Fruit fly (Drosophila melanogaster): Measurements from ENCODE around the gene Adgf-A.

Adgf-A gene

dm6 chr3L:17802107-17802506 lies 38.1 kb upstream of the Adgf-A start, which contains the start of gene NUCB1 (continued):
- TF ChIP-seq gfzf (GFP tag; optimal IDR thresholded peaks at IDR 0.05) (peak; percentile 97), Xrp1 (GFP tag; IDR thresholded peaks at IDR 0.05) (no peak), Abd-B (GFP tag; optimal IDR thresholded peaks at IDR 0.05) (peak; percentile 62), H15 (GFP tag; IDR thresholded peaks at IDR 0.05) (no peak), caup (GFP tag; optimal IDR thresholded peaks at IDR 0.05; ENCODE audit: severe bottlenecking) (no peak), kah (GFP tag; optimal IDR thresholded peaks at IDR 0.05) (no peak), CG32767 (GFP tag; IDR thresholded peaks at IDR 0.05) (no peak), gro (GFP tag; optimal IDR thresholded peaks at IDR 0.05) (peak; percentile 71), CrebB (tag; optimal IDR thresholded peaks at IDR 0.05) (peak; percentile 12), Antp (GFP tag; optimal IDR thresholded peaks at IDR 0.05) (peak; percentile 5), NC2β (GFP tag; optimal IDR thresholded peaks at IDR 0.05) (peak; percentile 40), Fer2 (tag; optimal IDR thresholded peaks at IDR 0.05) (no peak), oc (tag; optimal IDR thresholded peaks at IDR 0.05) (no peak), CG14965 (GFP tag; optimal IDR thresholded peaks at IDR 0.05; ENCODE audit: borderline replicate concordance) (no peak), ase (GFP tag; IDR thresholded peaks at IDR 0.05) (no peak), maf-S (GFP tag; optimal IDR thresholded peaks at IDR 0.05) (no peak), BtbVII (GFP tag; optimal IDR thresholded peaks at IDR 0.05) (peak; percentile 34), Dref (GFP tag; IDR thresholded peaks at IDR 0.05) (peak; percentile 38), Ssrp (tag; optimal IDR thresholded peaks at IDR 0.05) (no peak), Dip2 (GFP tag; IDR thresholded peaks at IDR 0.05) (no peak), ab (GFP tag; optimal IDR thresholded peaks at IDR 0.05) (no peak), ranshi (GFP tag; IDR thresholded peaks at IDR 0.05) (0 out of 2 replicates have a peak, but pooled peaks have one; percentile 14), C15 (GFP tag; IDR thresholded peaks at IDR 0.05) (no peak), B-H2 (GFP tag; optimal IDR thresholded peaks at IDR 0.05) (peak; percentile 67), CG8944 (GFP tag; optimal IDR thresholded peaks at IDR 0.05) (peak; percentile 33), gcm (GFP tag; optimal IDR thresholded peaks at IDR 0.05) (no peak), CG8388 (GFP tag; optimal IDR thresholded peaks at IDR 0.05) (no peak), bigmax (GFP tag; optimal IDR thresholded peaks at IDR 0.05) (no peak), Ets97D (GFP tag; optimal IDR thresholded peaks at IDR 0.05) (peak; percentile 85), kni (GFP tag; optimal IDR thresholded peaks at IDR 0.05) (no peak), Med (GFP tag) (peak; percentile 94), CG3407 (GFP tag; optimal IDR thresholded peaks at IDR 0.05) (no peak), sens-2 (GFP tag; IDR thresholded peaks at IDR 0.05) (no peak), toy (GFP tag; IDR thresholded peaks at IDR 0.05) (no peak), CG17829 (tag; optimal IDR thresholded peaks at IDR 0.05) (peak; percentile 46), Bgb (GFP tag; IDR thresholded peaks at IDR 0.05; ENCODE audit: partially characterized antibody) (peak; percentile 37; the same call in 1 of the 2 replicates), slbo (GFP tag; IDR thresholded peaks at IDR 0.05) (peak; percentile 58), Ets65A (GFP tag) (peak; percentile 92), slou (GFP tag; optimal IDR thresholded peaks at IDR 0.05) (no peak), cg (GFP tag; optimal IDR thresholded peaks at IDR 0.05) (no peak), bbx (GFP tag; IDR thresholded peaks at IDR 0.05; ENCODE audit: partially characterized antibody) (no peak; the same call in 1 of the 2 replicates), Sry-β (GFP tag; optimal IDR thresholded peaks at IDR 0.05) (peak; percentile 23), CG2875 (GFP tag; optimal IDR thresholded peaks at IDR 0.05) (peak; percentile 17), Bteb2 (GFP tag; optimal IDR thresholded peaks at IDR 0.05) (peak; percentile 16), CG1529 (GFP tag; optimal IDR thresholded peaks at IDR 0.05) (no peak), CG4328 (GFP tag; optimal IDR thresholded peaks at IDR 0.05) (no peak), stwl (tag; optimal IDR thresholded peaks at IDR 0.05) (peak; percentile 97), ci (GFP tag; IDR thresholded peaks at IDR 0.05) (peak; percentile 60), CG6854 (GFP tag; optimal IDR thresholded peaks at IDR 0.05) (peak; percentile 11), CG18011 (GFP tag; optimal IDR thresholded peaks at IDR 0.05) (no peak), prd (optimal IDR thresholded peaks at IDR 0.05) (no peak), prd (GFP tag; IDR thresholded peaks at IDR 0.05) (no peak)

All from whole organism, embryonic.